Worm (Caenorhabditis elegans) whole organism, L2 larva: ENCODE measurements around the gene duo-1.

Source experiments
- C34F6.9 ChIP-seq: fragments of 150-350 bp; optimal IDR thresholded peaks from 2 replicates; lab custom pipeline; 2014; ENCODE audit warnings: missing biosample characterization, missing genetic modification characterization
- F13H6.1 ChIP-seq: sonication (generic microtip); optimal IDR thresholded peaks from 2 replicates; lab custom pipeline; 2016; ENCODE audit warnings: missing genetic modification characterization, missing compliant biosample characterization
- R02D3.7 ChIP-seq: fragments of 150-350 bp; optimal IDR thresholded peaks from 2 replicates; lab custom pipeline; 2014; ENCODE audit warnings: missing biosample characterization, missing genetic modification characterization
- Y55F3AM.14 ChIP-seq: fragments of 200-800 bp; sonication (Bioruptor generic); optimal IDR thresholded peaks from 2 replicates; lab custom pipeline; 2018; ENCODE audit warnings: mild to moderate bottlenecking, missing genetic modification characterization, missing compliant biosample characterization
- ZK546.5 ChIP-seq: sonication (generic microtip); optimal IDR thresholded peaks from 2 replicates; lab custom pipeline; 2017; ENCODE audit warnings: missing biosample characterization, missing genetic modification characterization
- alr-1 ChIP-seq: fragments of 150-350 bp; optimal IDR thresholded peaks from 2 replicates; lab custom pipeline; 2014; ENCODE audit warnings: missing biosample characterization, missing genetic modification characterization
- ama-1 ChIP-seq: fragments of 150-350 bp; optimal IDR thresholded peaks from 2 replicates; lab custom pipeline; 2018; ENCODE audit warnings: inconsistent platforms
- blmp-1 ChIP-seq: sonication (generic microtip); optimal IDR thresholded peaks from 2 replicates; lab custom pipeline; 2017; ENCODE audit warnings: missing genetic modification characterization, mild to moderate bottlenecking, missing compliant biosample characterization, antibody characterized with exemption, moderate library complexity; ENCODE audit not compliant: insufficient read depth
- ceh-16 ChIP-seq: fragments of 150-350 bp; optimal IDR thresholded peaks from 2 replicates; lab custom pipeline; 2014; ENCODE audit warnings: missing biosample characterization, missing genetic modification characterization
- ceh-82 ChIP-seq: fragments of 150-350 bp; optimal IDR thresholded peaks from 2 replicates; lab custom pipeline; 2014; ENCODE audit warnings: missing biosample characterization, missing genetic modification characterization
- crh-2 ChIP-seq: sonication (generic microtip); optimal IDR thresholded peaks from 2 replicates; lab custom pipeline; 2017; ENCODE audit warnings: missing biosample characterization, missing genetic modification characterization
- dmd-4 ChIP-seq: sonication (generic microtip); optimal IDR thresholded peaks from 2 replicates; lab custom pipeline; 2017; ENCODE audit warnings: missing biosample characterization, missing genetic modification characterization
- egl-27 ChIP-seq: sonication (generic microtip); optimal IDR thresholded peaks from 3 replicates; lab custom pipeline; 2017; ENCODE audit warnings: missing biosample characterization, missing genetic modification reagents, missing genetic modification characterization
- elt-1 ChIP-seq: fragments of 150-350 bp; optimal IDR thresholded peaks from 2 replicates; lab custom pipeline; 2014; ENCODE audit warnings: missing biosample characterization, missing genetic modification characterization
- elt-3 ChIP-seq: sonication (generic microtip); optimal IDR thresholded peaks from 2 replicates; lab custom pipeline; 2017; ENCODE audit warnings: missing biosample characterization, missing genetic modification characterization
- fos-1 ChIP-seq: fragments of 150-350 bp; optimal IDR thresholded peaks from 2 replicates; lab custom pipeline; 2014; ENCODE audit warnings: missing biosample characterization, missing genetic modification characterization
- gmeb-1 ChIP-seq: fragments of 150-350 bp; optimal IDR thresholded peaks from 2 replicates; lab custom pipeline; 2014; ENCODE audit warnings: missing biosample characterization, missing genetic modification characterization
- lin-11 ChIP-seq: fragments of 150-350 bp; sonication (generic microtip); optimal IDR thresholded peaks from 2 replicates; lab custom pipeline; 2014; ENCODE audit warnings: missing biosample characterization, missing genetic modification characterization, inconsistent platforms, mixed read lengths
- lin-13 ChIP-seq: fragments of 150-350 bp; optimal IDR thresholded peaks from 2 replicates; lab custom pipeline; 2014; ENCODE audit warnings: missing biosample characterization, missing genetic modification reagents, missing genetic modification characterization
- lin-39 ChIP-seq: fragments of 150-350 bp; optimal IDR thresholded peaks from 2 replicates; lab custom pipeline; 2014; ENCODE audit warnings: missing biosample characterization, missing genetic modification reagents, missing genetic modification characterization
- lsy-2 ChIP-seq, 2 experiments: fragments of 150-350 bp in 1 of 2; sonication (generic microtip) in 1 of 2; optimal IDR thresholded peaks; 2 replicates each; lab custom pipeline; 2014 to 2017; ENCODE audit warnings: missing biosample characterization in 2 of 2, missing genetic modification characterization in 2 of 2
- mab-5 ChIP-seq: fragments of 150-350 bp; optimal IDR thresholded peaks from 2 replicates; lab custom pipeline; 2014; ENCODE audit warnings: missing biosample characterization, missing genetic modification characterization
- mbf-1 ChIP-seq: sonication (generic microtip); optimal IDR thresholded peaks from 2 replicates; lab custom pipeline; 2017; ENCODE audit warnings: missing biosample characterization, missing genetic modification characterization
- mdl-1 ChIP-seq, 2 experiments: fragments of 150-350 bp in 1 of 2; sonication (generic microtip) in 1 of 2; optimal IDR thresholded peaks; 2 replicates each; lab custom pipeline; 2017; ENCODE audit warnings: missing biosample characterization in 2 of 2, missing genetic modification characterization in 2 of 2
- nhr-10 ChIP-seq: sonication (generic microtip); optimal IDR thresholded peaks from 2 replicates; lab custom pipeline; 2017; ENCODE audit warnings: missing biosample characterization, missing genetic modification characterization
- nhr-11 ChIP-seq: fragments of 150-350 bp; optimal IDR thresholded peaks from 2 replicates; lab custom pipeline; 2014; ENCODE audit warnings: missing biosample characterization, missing genetic modification characterization
- nhr-12 ChIP-seq: fragments of 150-350 bp; optimal IDR thresholded peaks from 2 replicates; lab custom pipeline; 2014; ENCODE audit warnings: missing biosample characterization, missing genetic modification characterization
- nhr-129 ChIP-seq: fragments of 150-350 bp; optimal IDR thresholded peaks from 2 replicates; lab custom pipeline; 2014; ENCODE audit warnings: missing biosample characterization, missing genetic modification characterization
- nhr-21 ChIP-seq: fragments of 150-350 bp; optimal IDR thresholded peaks from 2 replicates; lab custom pipeline; 2014; ENCODE audit warnings: missing biosample characterization, missing genetic modification characterization
- nhr-23 ChIP-seq: fragments of 150-350 bp; optimal IDR thresholded peaks from 2 replicates; lab custom pipeline; 2014; ENCODE audit warnings: missing biosample characterization, missing genetic modification reagents, missing genetic modification characterization
- nhr-237 ChIP-seq: fragments of 150-350 bp; optimal IDR thresholded peaks from 2 replicates; lab custom pipeline; 2014; ENCODE audit warnings: missing biosample characterization, missing genetic modification characterization
- nhr-25 ChIP-seq: fragments of 150-350 bp; sonication (generic microtip); optimal IDR thresholded peaks from 3 replicates; lab custom pipeline; 2014; ENCODE audit warnings: missing biosample characterization, missing genetic modification characterization
- nhr-6 ChIP-seq: fragments of 150-350 bp; optimal IDR thresholded peaks from 2 replicates; lab custom pipeline; 2014; ENCODE audit warnings: missing biosample characterization, missing genetic modification characterization
- nhr-77 ChIP-seq: fragments of 150-350 bp; optimal IDR thresholded peaks from 2 replicates; lab custom pipeline; 2014; ENCODE audit warnings: missing biosample characterization, missing genetic modification characterization
- sem-4 ChIP-seq: fragments of 150-350 bp; optimal IDR thresholded peaks from 2 replicates; lab custom pipeline; 2014; ENCODE audit warnings: missing biosample characterization, missing genetic modification reagents, missing genetic modification characterization
- skn-1 ChIP-seq: sonication (generic microtip); optimal IDR thresholded peaks from 2 replicates; lab custom pipeline; 2017; ENCODE audit warnings: missing biosample characterization, missing genetic modification characterization
- sma-3 ChIP-seq: sonication (generic microtip); optimal IDR thresholded peaks from 2 replicates; lab custom pipeline; 2016; ENCODE audit warnings: missing genetic modification reagents, missing genetic modification characterization, missing compliant biosample characterization
- sma-9 ChIP-seq, 2 experiments: fragments of 150-350 bp in 1 of 2; sonication (generic microtip) in 1 of 2; optimal IDR thresholded peaks; 2 replicates each; lab custom pipeline; 2014 to 2016; ENCODE audit warnings: missing genetic modification characterization in 2 of 2, mild to moderate bottlenecking in 1 of 2, missing biosample characterization in 1 of 2, missing compliant biosample characterization in 1 of 2, missing genetic modification reagents in 1 of 2, moderate library complexity in 1 of 2
- snpc-4 ChIP-seq: fragments of 150-350 bp; optimal IDR thresholded peaks from 2 replicates; lab custom pipeline; 2014; ENCODE audit warnings: missing biosample characterization, missing genetic modification characterization
- unc-39 ChIP-seq: fragments of 150-350 bp; optimal IDR thresholded peaks from 2 replicates; lab custom pipeline; 2014; ENCODE audit warnings: missing biosample characterization, missing genetic modification characterization
- unc-55 ChIP-seq: fragments of 150-350 bp; sonication (generic microtip); optimal IDR thresholded peaks from 3 replicates; lab custom pipeline; 2014; ENCODE audit warnings: missing biosample characterization, missing genetic modification reagents, missing genetic modification characterization
- unc-62 ChIP-seq: fragments of 150-350 bp; optimal IDR thresholded peaks from 2 replicates; lab custom pipeline; 2014; ENCODE audit warnings: missing biosample characterization, missing genetic modification reagents, missing genetic modification characterization
- zag-1 ChIP-seq: fragments of 150-350 bp; optimal IDR thresholded peaks from 2 replicates; lab custom pipeline; 2014; ENCODE audit warnings: missing biosample characterization, missing genetic modification characterization
- ztf-1 ChIP-seq: fragments of 200-800 bp; sonication (Bioruptor generic); conservative IDR thresholded peaks from 2 replicates; pipeline ENCODE4 v1.3.6; 2022; ENCODE audit warnings: missing genetic modification characterization, missing compliant biosample characterization
- ztf-11 ChIP-seq: sonication (generic microtip); optimal IDR thresholded peaks from 2 replicates; lab custom pipeline; 2017; ENCODE audit warnings: missing biosample characterization, missing genetic modification characterization

The duo-1 gene

DNA sequence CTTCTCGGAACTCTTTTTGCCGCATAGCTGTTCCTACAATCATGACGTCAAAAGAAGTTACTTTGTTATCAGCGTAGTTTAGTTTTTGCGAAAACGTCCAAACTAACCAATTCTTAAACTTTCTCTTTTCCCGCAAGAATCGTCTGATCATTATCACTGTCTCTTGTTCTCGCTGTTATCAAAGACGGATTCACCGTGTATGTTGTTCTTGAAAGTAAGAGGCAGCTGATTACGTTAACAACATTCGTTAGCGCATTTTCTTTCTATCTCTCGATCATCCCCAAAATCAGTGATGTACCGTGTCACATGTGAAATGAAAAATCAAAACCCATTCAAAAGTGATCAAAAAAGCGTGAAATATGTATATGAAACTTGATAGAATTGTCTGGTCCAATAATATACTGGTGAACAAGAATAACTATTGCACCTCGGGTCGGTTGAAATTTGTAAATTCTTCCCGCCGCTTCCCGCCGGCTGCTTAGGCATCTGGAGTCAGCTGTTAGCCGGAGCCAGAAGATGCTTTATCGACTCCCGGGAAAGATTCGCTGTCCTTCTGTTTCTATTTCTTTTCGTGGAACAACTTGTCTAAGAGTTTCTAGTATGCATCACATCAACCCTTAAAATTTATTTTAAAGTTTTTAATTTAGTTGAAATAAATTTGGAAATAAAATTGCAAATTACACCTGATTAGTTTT is 19.8 kb upstream of the duo-1 start (continued):
- TF ChIP-seq Y55F3AM.14 (GFP tag; lab: Kevin White, UChicago) (no peak), ztf-11 (tag; lab: Kevin White, UChicago) (no peak), lin-11 (tag; lab: Kevin White, UChicago) (no peak), nhr-25 (tag; lab: Kevin White, UChicago) (peak; percentile 50), mdl-1 (tag; optimal IDR thresholded peaks at IDR 0.05; lab: Kevin White, UChicago) (no peak), unc-62 (GFP tag; lab: Kevin White, UChicago) (no peak), F13H6.1 (tag; lab: Kevin White, UChicago) (peak; percentile 7), gmeb-1 (tag; lab: Kevin White, UChicago) (peak; percentile 65), R02D3.7 (no peak), unc-55 (GFP tag; lab: Kevin White, UChicago) (no peak), sma-9 (GFP tag; optimal IDR thresholded peaks at IDR 0.05; lab: Kevin White, UChicago) (peak; percentile 87), sma-9 (tag; optimal IDR thresholded peaks at IDR 0.05; lab: Kevin White, UChicago) (no peak), lin-39 (tag; lab: Kevin White, UChicago) (no peak), ama-1 (lab: Kevin White, UChicago) (no peak)

DNA sequence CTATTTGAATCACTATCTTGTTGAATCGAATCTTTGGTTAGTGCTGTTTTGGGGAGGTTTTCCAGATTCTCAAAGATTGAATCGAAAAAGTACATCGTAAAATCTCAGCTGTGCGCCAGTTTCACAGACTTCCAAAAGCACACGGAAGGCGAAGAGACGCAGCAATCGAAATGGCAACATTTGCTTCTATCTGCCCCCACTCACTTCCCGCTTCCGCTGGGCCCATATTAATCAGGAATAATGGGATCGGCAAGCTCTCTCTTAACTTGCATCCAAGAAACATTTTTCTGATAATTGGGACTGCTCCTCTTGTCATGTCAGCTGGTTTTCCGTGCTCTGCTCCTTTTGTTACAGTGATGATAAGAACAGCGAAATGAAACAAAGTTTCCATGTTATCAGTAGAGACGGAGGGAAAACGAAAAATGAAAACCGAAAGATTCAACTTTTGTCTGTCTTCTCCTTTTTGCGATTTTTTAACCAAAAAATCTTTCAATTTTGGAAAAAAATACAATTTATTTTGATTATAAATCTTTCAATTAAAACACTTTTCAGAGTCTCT is 18.8 kb upstream of the duo-1 start:
- TF ChIP-seq nhr-12 (tag; lab: Kevin White, UChicago) (no peak), alr-1 (tag; lab: Kevin White, UChicago) (no peak), gmeb-1 (tag; lab: Kevin White, UChicago) (no peak), nhr-11 (tag; lab: Kevin White, UChicago) (no peak), ceh-16 (tag; lab: Kevin White, UChicago) (no peak), sma-3 (GFP tag; lab: Kevin White, UChicago) (no peak), crh-2 (tag; lab: Kevin White, UChicago) (peak; percentile 60), ztf-11 (tag; lab: Kevin White, UChicago) (no peak), elt-1 (tag; lab: Kevin White, UChicago) (no peak), unc-39 (no peak), zag-1 (no peak), mbf-1 (no peak), nhr-23 (no peak), sma-9 (GFP tag; optimal IDR thresholded peaks at IDR 0.05; lab: Kevin White, UChicago) (peak; percentile 68), sma-9 (tag; optimal IDR thresholded peaks at IDR 0.05; lab: Kevin White, UChicago) (no peak), sem-4 (tag; lab: Kevin White, UChicago) (peak; percentile 16), mab-5 (tag; lab: Kevin White, UChicago) (peak; percentile 19), snpc-4 (tag; lab: Kevin White, UChicago) (no peak), Y55F3AM.14 (GFP tag; lab: Kevin White, UChicago) (no peak), nhr-129 (peak; percentile 38), lin-39 (tag; lab: Kevin White, UChicago) (no peak), fos-1 (peak; percentile 70), nhr-10 (tag; lab: Kevin White, UChicago) (no peak), egl-27 (tag; lab: Kevin White, UChicago) (no peak), R02D3.7 (no peak), elt-3 (tag; lab: Kevin White, UChicago) (no peak), unc-62 (GFP tag; lab: Kevin White, UChicago) (no peak), skn-1 (tag; lab: Kevin White, UChicago) (no peak), nhr-77 (tag; lab: Kevin White, UChicago) (no peak), nhr-237 (tag; lab: Kevin White, UChicago) (no peak), ztf-1 (GFP tag; lab: Robert Waterston, UW) (no peak), nhr-6 (tag; lab: Kevin White, UChicago) (no peak), lin-13 (GFP tag; lab: Kevin White, UChicago) (no peak), blmp-1 (no peak), nhr-25 (tag; lab: Kevin White, UChicago) (no peak), lsy-2 (tag; optimal IDR thresholded peaks at IDR 0.05; lab: Kevin White, UChicago) (peak in 1 of 2 experiments; percentile 27), mdl-1 (tag; optimal IDR thresholded peaks at IDR 0.05; lab: Kevin White, UChicago) (no peak), ama-1 (lab: Kevin White, UChicago) (no peak), lin-11 (tag; lab: Kevin White, UChicago) (no peak), ZK546.5 (tag; lab: Kevin White, UChicago) (no peak), ceh-82 (tag; lab: Kevin White, UChicago) (no peak), dmd-4 (no peak), C34F6.9 (tag; lab: Kevin White, UChicago) (peak; percentile 26), nhr-21 (no peak), F13H6.1 (tag; lab: Kevin White, UChicago) (peak; percentile 64)
